Worm (Caenorhabditis elegans): Measurements from ENCODE around the gene C24H10.3.

- TF ChIP-seq jun-1 (tag; optimal IDR thresholded peaks at IDR 0.05) (no peak), zag-1 (tag; optimal IDR thresholded peaks at IDR 0.05) (no peak), egl-27 (tag; optimal IDR thresholded peaks at IDR 0.05) (no peak), nhr-11 (tag; optimal IDR thresholded peaks at IDR 0.05) (no peak)
Observed at ce11 chrX:5059163-5059562, 1.7 kb upstream of the C24H10.3 start, which contains the start of gene C24H10.4.
